Fruit fly (Drosophila melanogaster): Measurements from ENCODE around the gene CG12075.

DNA sequence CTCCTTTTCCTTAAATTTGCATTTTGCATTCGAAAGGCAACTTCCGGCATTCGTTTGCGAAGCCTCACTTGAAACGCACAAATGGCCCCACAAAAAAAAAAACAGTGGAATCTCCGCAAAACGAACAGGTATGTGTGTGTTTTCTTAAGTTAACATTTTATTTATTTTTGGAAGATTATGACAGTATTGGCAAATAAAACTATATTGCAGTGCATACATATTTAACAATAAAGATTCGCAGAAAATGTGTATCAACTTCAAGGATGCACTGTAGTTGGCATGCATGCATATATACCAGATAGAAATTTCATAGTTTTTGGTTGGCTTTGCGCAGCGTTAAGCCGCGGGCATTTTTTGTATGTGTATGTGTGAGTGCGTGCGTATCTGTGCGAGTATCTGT lies 939 bp upstream of the CG12075 start:
- TF ChIP-seq Sox14 (GFP tag; optimal IDR thresholded peaks at IDR 0.05) (no peak), CG6276 (GFP tag; optimal IDR thresholded peaks at IDR 0.05) (peak; percentile 47), CG6808 (GFP tag; optimal IDR thresholded peaks at IDR 0.05) (no peak), net (GFP tag; optimal IDR thresholded peaks at IDR 0.05) (peak; percentile 12), CG31627 (GFP tag; optimal IDR thresholded peaks at IDR 0.05) (no peak), CG15336 (GFP tag; IDR thresholded peaks at IDR 0.05) (peak; percentile 84)
